Worm (Caenorhabditis elegans): ENCODE results near the gene R04F11.3.

DNA sequence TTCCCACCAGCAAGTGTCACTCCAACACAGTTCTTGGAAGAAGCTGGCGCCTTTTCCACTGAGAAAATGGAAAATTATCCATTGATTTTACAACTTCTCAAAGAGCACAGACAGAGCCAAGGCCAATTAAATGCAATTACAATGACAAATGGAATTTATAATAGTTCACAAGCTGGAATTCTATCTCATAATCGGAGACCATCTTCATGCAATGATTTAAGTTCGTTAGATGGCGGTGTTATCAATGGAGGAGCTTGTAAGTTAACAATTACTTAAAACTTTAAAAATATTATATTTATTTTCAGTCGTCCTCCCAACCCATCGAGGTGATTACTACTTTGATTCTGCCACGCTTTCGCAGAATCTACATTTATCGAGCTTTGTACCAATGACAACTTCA is 11.3 kb downstream of the R04F11.3 start:
- TF ChIP-seq mef-2 (tag; optimal IDR thresholded peaks at IDR 0.05) (no peak), zag-1 (tag; optimal IDR thresholded peaks at IDR 0.05) (no peak), efl-1 (optimal IDR thresholded peaks at IDR 0.05) (no peak), efl-1 (GFP tag; optimal IDR thresholded peaks at IDR 0.05 in 1 of 2) (peak in 1 of 2 experiments; percentile 94), nhr-19 (GFP tag; conservative IDR thresholded peaks at IDR 0.05) (no peak), nhr-11 (tag; optimal IDR thresholded peaks at IDR 0.05) (no peak), pag-3 (tag; optimal IDR thresholded peaks at IDR 0.05; ENCODE audit: borderline replicate concordance, insufficient read depth) (no peak), sup-37 (GFP tag; optimal IDR thresholded peaks at IDR 0.05) (no peak), ztf-4 (tag; optimal IDR thresholded peaks at IDR 0.05) (no peak), fos-1 (tag; optimal IDR thresholded peaks at IDR 0.05) (no peak), unc-62 (GFP tag; optimal IDR thresholded peaks at IDR 0.05) (no peak), jun-1 (tag; optimal IDR thresholded peaks at IDR 0.05) (no peak), ces-1 (GFP tag; optimal IDR thresholded peaks at IDR 0.05) (no peak), tbx-2 (tag; optimal IDR thresholded peaks at IDR 0.05) (no peak), nhr-77 (tag; optimal IDR thresholded peaks at IDR 0.05) (no peak)
